Fruit fly (Drosophila melanogaster) whole organism, prepupa: ENCODE data around the gene Pgant6.

Source experiments
- CG6792 ChIP-seq: fragments of 200-800 bp; sonication (Bioruptor generic); optimal IDR thresholded peaks from 3 replicates; lab custom pipeline; 2016; ENCODE audit warnings: missing biosample characterization, missing genetic modification characterization
- CG7368 ChIP-seq: fragments of 200-800 bp; sonication (Bioruptor generic); optimal IDR thresholded peaks from 3 replicates; lab custom pipeline; 2016; ENCODE audit warnings: missing biosample characterization, missing genetic modification characterization
- Eip75B ChIP-seq: fragments of 200-800 bp; sonication (Bioruptor generic); optimal IDR thresholded peaks from 3 replicates; lab custom pipeline; 2016; ENCODE audit warnings: missing biosample characterization, missing genetic modification characterization
- Ets96B ChIP-seq: fragments of 200-800 bp; optimal IDR thresholded peaks from 2 replicates; lab custom pipeline; 2019; ENCODE audit warnings: missing biosample characterization, mild to moderate bottlenecking, missing genetic modification characterization, moderate library complexity
- Hr4 ChIP-seq: fragments of 200-800 bp; sonication (Bioruptor generic); optimal IDR thresholded peaks from 3 replicates; lab custom pipeline; 2016; ENCODE audit warnings: missing biosample characterization, missing genetic modification characterization
- OdsH ChIP-seq: fragments of 200-800 bp; sonication (Bioruptor generic); optimal IDR thresholded peaks from 3 replicates; lab custom pipeline; 2016; ENCODE audit warnings: missing biosample characterization, missing genetic modification characterization
- dac ChIP-seq: fragments of 200-800 bp; sonication (Bioruptor generic); optimal IDR thresholded peaks from 2 replicates; lab custom pipeline; 2017; ENCODE audit warnings: missing biosample characterization, mild to moderate bottlenecking, missing genetic modification characterization

- TF ChIP-seq Eip75B (GFP tag; lab: Kevin White, UChicago): no peak
- TF ChIP-seq CG7368 (GFP tag; lab: Kevin White, UChicago): no peak
- no peak for TF ChIP-seq Hr4
- TF ChIP-seq Ets96B (tag; lab: Kevin White, UChicago): no peak
- TF ChIP-seq dac (GFP tag; lab: Kevin White, UChicago): no peak
- TF ChIP-seq CG6792 (GFP tag; lab: Kevin White, UChicago): no peak
- no peak for TF ChIP-seq OdsH (GFP tag; lab: Kevin White, UChicago)
These were observed 598 bp downstream of the Pgant6 start for dm6 chr3L:2782678-2783027.
